Fruit fly (Drosophila melanogaster) whole organism, embryonic: ENCODE results near the gene CG31495.

Source experiments
- B-H1 ChIP-seq: fragments of 200-800 bp; sonication (Bioruptor generic); IDR thresholded peaks from 3 replicates; pipeline ENCODE4 v1.3.6; 2022; ENCODE audit warnings: missing biosample characterization, missing genetic modification characterization
- B-H2 ChIP-seq: fragments of 200-800 bp; sonication (Bioruptor generic); optimal IDR thresholded peaks from 2 replicates; lab custom pipeline; 2018; ENCODE audit warnings: missing biosample characterization, mild to moderate bottlenecking, missing genetic modification characterization
- CG10366 ChIP-seq: fragments of 200-800 bp; sonication (Bioruptor generic); IDR thresholded peaks from 2 replicates; pipeline ENCODE4 v1.3.6; 2022; ENCODE audit warnings: missing biosample characterization, missing genetic modification characterization
- CG10462 ChIP-seq: fragments of 200-800 bp; sonication (Bioruptor generic); optimal IDR thresholded peaks from 2 replicates; lab custom pipeline; 2016; ENCODE audit warnings: missing biosample characterization, missing genetic modification characterization
- CG1233 ChIP-seq: fragments of 200-800 bp; sonication (Bioruptor generic); optimal IDR thresholded peaks from 4 replicates; lab custom pipeline; 2018; ENCODE audit warnings: missing biosample characterization, mild to moderate bottlenecking, missing genetic modification characterization
- CG12942 ChIP-seq: fragments of 200-800 bp; sonication (Bioruptor generic); optimal IDR thresholded peaks from 3 replicates; lab custom pipeline; 2016; ENCODE audit warnings: missing biosample characterization, missing genetic modification characterization
- CG13287 ChIP-seq: fragments of 200-800 bp; sonication (Bioruptor generic); IDR thresholded peaks from 2 replicates; pipeline ENCODE4 v1.3.6; 2022; ENCODE audit warnings: missing biosample characterization, missing genetic modification characterization; ENCODE audit not compliant: partially characterized antibody
- CG13894 ChIP-seq: fragments of 200-800 bp; sonication (Bioruptor generic); optimal IDR thresholded peaks from 3 replicates; lab custom pipeline; 2018; ENCODE audit warnings: missing biosample characterization, mild to moderate bottlenecking, missing genetic modification characterization, moderate library complexity
- CG15269 ChIP-seq: fragments of 200-800 bp; sonication (Bioruptor generic); optimal IDR thresholded peaks from 2 replicates; lab custom pipeline; 2018; ENCODE audit warnings: missing biosample characterization, mild to moderate bottlenecking, missing genetic modification characterization, moderate library complexity
- CG15479 ChIP-seq: fragments of 200-800 bp; sonication (Bioruptor generic); optimal IDR thresholded peaks from 3 replicates; lab custom pipeline; 2019; ENCODE audit warnings: missing biosample characterization, mild to moderate bottlenecking, missing genetic modification characterization, moderate library complexity
- CG17359 ChIP-seq: fragments of 200-800 bp; sonication (Bioruptor generic); optimal IDR thresholded peaks from 3 replicates; lab custom pipeline; 2018; ENCODE audit warnings: missing biosample characterization, mild to moderate bottlenecking, missing genetic modification characterization, moderate library complexity
- CG17912 ChIP-seq: fragments of 200-800 bp; sonication (Bioruptor generic); optimal IDR thresholded peaks from 2 replicates; lab custom pipeline; 2018; ENCODE audit warnings: missing biosample characterization, mild to moderate bottlenecking, missing genetic modification characterization
- CG18619 ChIP-seq: fragments of 200-800 bp; sonication (Bioruptor generic); optimal IDR thresholded peaks from 3 replicates; lab custom pipeline; 2017; ENCODE audit warnings: missing biosample characterization, mild to moderate bottlenecking, missing genetic modification characterization
- CG7556 ChIP-seq: fragments of 200-800 bp; sonication (Bioruptor generic); optimal IDR thresholded peaks from 2 replicates; lab custom pipeline; 2017; ENCODE audit warnings: missing biosample characterization, mild to moderate bottlenecking, missing genetic modification characterization
- CG7987 ChIP-seq: fragments of 200-800 bp; sonication (Bioruptor generic); optimal IDR thresholded peaks from 2 replicates; lab custom pipeline; 2018; ENCODE audit warnings: missing biosample characterization, mild to moderate bottlenecking, missing genetic modification characterization, moderate library complexity
- CG8281 ChIP-seq: fragments of 200-800 bp; sonication (Bioruptor generic); optimal IDR thresholded peaks from 2 replicates; lab custom pipeline; 2018; ENCODE audit warnings: missing biosample characterization, mild to moderate bottlenecking, missing genetic modification characterization, moderate library complexity
- CHES-1-like ChIP-seq: fragments of 200-800 bp; sonication (Bioruptor generic); optimal IDR thresholded peaks from 2 replicates; lab custom pipeline; 2016; ENCODE audit warnings: missing biosample characterization, missing genetic modification characterization
- E2f2 ChIP-seq: fragments of 200-800 bp; sonication (Bioruptor generic); IDR thresholded peaks from 2 replicates; pipeline ENCODE4 v1.3.6; 2022; ENCODE audit warnings: missing biosample characterization, missing genetic modification characterization
- Elba2 ChIP-seq: fragments of 200-800 bp; sonication (Bioruptor generic); optimal IDR thresholded peaks from 3 replicates; lab custom pipeline; 2016; ENCODE audit warnings: missing biosample characterization, missing genetic modification characterization
- Hr78 ChIP-seq, 2 experiments: fragments of 200-800 bp in 1 of 2; fragments of >200 bp in 1 of 2; sonication (Bioruptor generic) in 1 of 2; optimal IDR thresholded peaks; 2 replicates each; lab custom pipeline; 2017 to 2019; ENCODE audit warnings: missing biosample characterization in 2 of 2, missing genetic modification characterization in 2 of 2, mild to moderate bottlenecking in 1 of 2, moderate library complexity in 1 of 2
- NC2α ChIP-seq: fragments of 200-800 bp; sonication (Bioruptor generic); optimal IDR thresholded peaks from 2 replicates; lab custom pipeline; 2016; ENCODE audit warnings: missing biosample characterization, missing genetic modification characterization
- NK7.1 ChIP-seq: fragments of 200-800 bp; sonication (Bioruptor generic); optimal IDR thresholded peaks from 3 replicates; lab custom pipeline; 2016; ENCODE audit warnings: missing biosample characterization, missing genetic modification characterization
- Oaz ChIP-seq: fragments of 200-800 bp; sonication (Bioruptor generic); IDR thresholded peaks from 2 replicates; pipeline ENCODE4 v1.3.6; 2022; ENCODE audit warnings: missing biosample characterization, missing genetic modification characterization
- Opbp ChIP-seq: fragments of 200-800 bp; sonication (Bioruptor generic); IDR thresholded peaks from 3 replicates; pipeline ENCODE4 v1.3.6; 2022; ENCODE audit warnings: missing biosample characterization, missing genetic modification characterization; ENCODE audit not compliant: partially characterized antibody
- Ptx1 ChIP-seq: fragments of 200-800 bp; sonication (Bioruptor generic); IDR thresholded peaks from 2 replicates; pipeline ENCODE4 v1.3.6; 2022; ENCODE audit warnings: missing biosample characterization, missing genetic modification characterization
- Sox102F ChIP-seq: fragments of 200-800 bp; sonication (Bioruptor generic); optimal IDR thresholded peaks from 2 replicates; lab custom pipeline; 2018; ENCODE audit warnings: missing biosample characterization, mild to moderate bottlenecking, missing genetic modification characterization, moderate library complexity
- Usf ChIP-seq: fragments of 200-800 bp; sonication (Bioruptor generic); optimal IDR thresholded peaks from 2 replicates; lab custom pipeline; 2017; ENCODE audit warnings: missing genotype, missing biosample characterization, missing genetic modification characterization
- az2 ChIP-seq: fragments of 200-800 bp; sonication (Bioruptor generic); optimal IDR thresholded peaks from 3 replicates; lab custom pipeline; 2016; ENCODE audit warnings: missing biosample characterization, missing genetic modification characterization
- caup ChIP-seq: fragments of 200-800 bp; sonication (Bioruptor generic); optimal IDR thresholded peaks from 3 replicates; lab custom pipeline; 2017; ENCODE audit warnings: missing biosample characterization, mild to moderate bottlenecking, missing genetic modification characterization, moderate library complexity; ENCODE audit not compliant: severe bottlenecking
- crol ChIP-seq: fragments of 200-800 bp; sonication (Bioruptor generic); IDR thresholded peaks from 2 replicates; pipeline ENCODE4 v1.3.6; 2022; ENCODE audit warnings: missing biosample characterization, missing genetic modification characterization
- cwo ChIP-seq: fragments of 200-800 bp; sonication (Bioruptor generic); optimal IDR thresholded peaks from 3 replicates; lab custom pipeline; 2017; ENCODE audit warnings: missing biosample characterization, missing genetic modification characterization, mild to moderate bottlenecking, moderate library complexity, missing genetic modification reagents
- ewg ChIP-seq: fragments of 200-800 bp; sonication (Bioruptor generic); optimal IDR thresholded peaks from 3 replicates; lab custom pipeline; 2017; ENCODE audit warnings: mild to moderate bottlenecking, missing biosample characterization, missing genetic modification reagents, missing genetic modification characterization
- eyg ChIP-seq: fragments of 200-800 bp; sonication (Bioruptor generic); optimal IDR thresholded peaks from 3 replicates; lab custom pipeline; 2016; ENCODE audit warnings: missing biosample characterization, missing genetic modification characterization
- grau ChIP-seq: fragments of 200-800 bp; optimal IDR thresholded peaks from 3 replicates; lab custom pipeline; 2019; ENCODE audit warnings: missing biosample characterization, mild to moderate bottlenecking, missing genetic modification characterization, moderate library complexity
- her ChIP-seq: fragments of 200-800 bp; sonication (Bioruptor generic); optimal IDR thresholded peaks from 2 replicates; lab custom pipeline; 2016; ENCODE audit warnings: missing biosample characterization, missing genetic modification characterization
- hth ChIP-seq: fragments of >200 bp; optimal IDR thresholded peaks from 2 replicates; lab custom pipeline; 2017; ENCODE audit warnings: inconsistent platforms
- jumu ChIP-seq: fragments of 200-800 bp; sonication (Bioruptor generic); optimal IDR thresholded peaks from 3 replicates; lab custom pipeline; 2016; ENCODE audit warnings: missing biosample characterization, missing genetic modification characterization
- kah ChIP-seq: fragments of 200-800 bp; sonication (Bioruptor generic); optimal IDR thresholded peaks from 2 replicates; lab custom pipeline; 2018; ENCODE audit warnings: missing biosample characterization, mild to moderate bottlenecking, missing genetic modification characterization
- kay ChIP-seq: fragments of 200-800 bp; sonication (Bioruptor generic); optimal IDR thresholded peaks from 2 replicates; lab custom pipeline; 2016; ENCODE audit warnings: missing biosample characterization, missing genetic modification characterization
- knrl ChIP-seq: fragments of 200-800 bp; sonication (Bioruptor generic); IDR thresholded peaks from 3 replicates; pipeline ENCODE4 v1.3.6; 2022; ENCODE audit warnings: missing biosample characterization, missing genetic modification characterization; ENCODE audit not compliant: partially characterized antibody
- lov ChIP-seq, 2 experiments: fragments of 200-800 bp in 1 of 2; fragments of >200 bp in 1 of 2; sonication (Bioruptor generic) in 1 of 2; IDR thresholded peaks in 1 of 2; optimal IDR thresholded peaks in 1 of 2; 2 replicates in 1 of 2; 3 replicates in 1 of 2; pipeline versions ENCODE4 v1.3.6 to Lab custom; 2017 to 2022; ENCODE audit warnings: missing biosample characterization in 1 of 2, missing genetic modification characterization in 1 of 2
- nerfin-1 ChIP-seq: fragments of 200-800 bp; sonication (Bioruptor generic); optimal IDR thresholded peaks from 3 replicates; lab custom pipeline; 2019; ENCODE audit warnings: missing biosample characterization, mild to moderate bottlenecking, missing genetic modification characterization, moderate library complexity
- otp ChIP-seq: fragments of 200-800 bp; sonication (Bioruptor generic); IDR thresholded peaks from 3 replicates; pipeline ENCODE4, ENCODE4 v1.3.6; 2022; ENCODE audit warnings: missing biosample characterization, missing genetic modification characterization
- phol ChIP-seq: fragments of 200-800 bp; sonication (Bioruptor generic); optimal IDR thresholded peaks from 3 replicates; lab custom pipeline; 2018; ENCODE audit warnings: missing biosample characterization, mild to moderate bottlenecking, missing genetic modification characterization, moderate library complexity
- sisA ChIP-seq: fragments of 200-800 bp; sonication (Bioruptor generic); IDR thresholded peaks from 2 replicates; pipeline ENCODE4 v1.3.6; 2022; ENCODE audit warnings: missing biosample characterization, missing genetic modification characterization
- so ChIP-seq: fragments of 200-800 bp; sonication (Bioruptor generic); IDR thresholded peaks from 3 replicates; pipeline ENCODE4 v1.3.6; 2022; ENCODE audit warnings: missing biosample characterization, missing genetic modification characterization
- sr ChIP-seq: fragments of 200-800 bp; sonication (Bioruptor generic); IDR thresholded peaks from 3 replicates; pipeline ENCODE4 v1.3.6; 2022; ENCODE audit warnings: missing biosample characterization, missing genetic modification characterization
- unc-4 ChIP-seq: fragments of 200-800 bp; sonication (Bioruptor generic); IDR thresholded peaks from 2 replicates; pipeline ENCODE4 v1.3.6; 2022; ENCODE audit warnings: missing biosample characterization, missing genetic modification characterization; ENCODE audit not compliant: partially characterized antibody
- z ChIP-seq: fragments of 200-800 bp; sonication (Bioruptor generic); IDR thresholded peaks from 3 replicates; pipeline ENCODE4 v1.3.6; 2022; ENCODE audit warnings: missing biosample characterization, missing genetic modification characterization

Gene CG31495

dm6 chr3R:13802057-13802817 is 37.5 kb downstream of the CG31495 start (continued):
- TF ChIP-seq Hr78 (GFP tag; optimal IDR thresholded peaks at IDR 0.05; lab: Kevin White, UChicago) (no peak), otp (GFP tag; lab: Robert Waterston, UW) (no peak), NK7.1 (no peak), sisA (GFP tag; lab: Robert Waterston, UW) (no peak), Ptx1 (no peak), CG7987 (GFP tag; lab: Kevin White, UChicago) (no peak), crol (GFP tag; lab: Robert Waterston, UW) (no peak), CHES-1-like (GFP tag; lab: Kevin White, UChicago) (no peak), Opbp (peak; percentile 43; the same call in 2 of the 3 replicates), Elba2 (no peak), kay (GFP tag; lab: Kevin White, UChicago) (no peak), ewg (no peak), CG10366 (GFP tag; lab: Robert Waterston, UW) (no peak), sr (GFP tag; lab: Robert Waterston, UW) (no peak), lov (optimal IDR thresholded peaks at IDR 0.05; lab: Kevin White, UChicago) (no peak), lov (GFP tag; IDR thresholded peaks at IDR 0.05; lab: Robert Waterston, UW) (no peak), E2f2 (no peak), grau (tag; lab: Kevin White, UChicago) (no peak), so (GFP tag; lab: Robert Waterston, UW) (no peak), nerfin-1 (tag; lab: Kevin White, UChicago) (peak; percentile 97), caup (GFP tag; lab: Kevin White, UChicago) (peak; percentile 44), NC2α (GFP tag; lab: Kevin White, UChicago) (no peak), CG1233 (no peak), CG12942 (GFP tag; lab: Kevin White, UChicago) (no peak), CG8281 (tag; lab: Kevin White, UChicago) (no peak), Sox102F (GFP tag; lab: Kevin White, UChicago) (no peak), CG13287 (GFP tag; lab: Robert Waterston, UW) (no peak; the same call in 1 of the 2 replicates), eyg (GFP tag; lab: Kevin White, UChicago) (no peak), CG18619 (no peak), CG17912 (peak; percentile 31), hth (lab: Kevin White, UChicago) (no peak), z (GFP tag; lab: Robert Waterston, UW) (0 out of 3 replicates have a peak, but pooled peaks have one; percentile 6), Oaz (GFP tag; lab: Robert Waterston, UW) (no peak), phol (peak; percentile 26), knrl (GFP tag; lab: Robert Waterston, UW) (no peak), kah (GFP tag; lab: Kevin White, UChicago) (no peak), unc-4 (GFP tag; lab: Robert Waterston, UW) (no peak), B-H2 (GFP tag; lab: Kevin White, UChicago) (peak; percentile 75), CG10462 (GFP tag; lab: Kevin White, UChicago) (no peak), CG17359 (tag; lab: Kevin White, UChicago) (no peak), CG13894 (peak; percentile 92), CG7556 (no peak), cwo (GFP tag; lab: Kevin White, UChicago) (no peak), B-H1 (GFP tag; lab: Robert Waterston, UW) (no peak), Usf (GFP tag; lab: Kevin White, UChicago) (no peak), jumu (GFP tag; lab: Kevin White, UChicago) (no peak), her (GFP tag; lab: Kevin White, UChicago) (no peak), CG15269 (no peak), az2 (GFP tag; lab: Kevin White, UChicago) (no peak), CG15479 (GFP tag; lab: Kevin White, UChicago) (no peak)
